Worm (Caenorhabditis elegans) whole organism, midembryonic: Measurements from ENCODE around the gene clec-34.

Experiments
- T22C8.4 ChIP-seq: fragments of 200-800 bp; sonication (Bioruptor generic); IDR thresholded peaks from 2 replicates; pipeline ENCODE4 v1.3.6; 2022; ENCODE audit warnings: missing genetic modification characterization, missing compliant biosample characterization
- cog-1 ChIP-seq: sonication (generic microtip); optimal IDR thresholded peaks from 2 replicates; lab custom pipeline; 2016; ENCODE audit warnings: missing genetic modification characterization, missing compliant biosample characterization
- flt-1 ChIP-seq: fragments of 200-800 bp; sonication (Bioruptor generic); IDR thresholded peaks from 2 replicates; pipeline ENCODE4 v1.3.6; 2022; ENCODE audit warnings: missing genetic modification characterization, missing compliant biosample characterization
- klf-2 ChIP-seq: fragments of 200-800 bp; sonication (Bioruptor generic); conservative IDR thresholded peaks from 2 replicates; pipeline ENCODE4 v1.3.6; 2022; ENCODE audit warnings: missing genetic modification reagents, missing genetic modification characterization, missing compliant biosample characterization
- med-1 ChIP-seq: sonication (generic microtip); optimal IDR thresholded peaks from 2 replicates; lab custom pipeline; 2017; ENCODE audit warnings: missing genetic modification characterization, mild to moderate bottlenecking, missing compliant biosample characterization, antibody characterized with exemption, missing genetic modification reagents; ENCODE audit not compliant: insufficient read depth
- ref-1 ChIP-seq: fragments of 200-800 bp; sonication (Bioruptor generic); conservative IDR thresholded peaks from 2 replicates; pipeline ENCODE4 v1.3.6; 2022; ENCODE audit warnings: missing genetic modification reagents, missing genetic modification characterization, missing compliant biosample characterization
- tab-1 ChIP-seq: fragments of 200-800 bp; sonication (Bioruptor generic); IDR thresholded peaks from 2 replicates; pipeline ENCODE4 v1.3.6; 2022; ENCODE audit warnings: missing genetic modification characterization, missing compliant biosample characterization
- ztf-23 ChIP-seq: fragments of 200-800 bp; sonication (Bioruptor generic); IDR thresholded peaks from 2 replicates; pipeline ENCODE4 v1.3.6; 2022; ENCODE audit warnings: missing genetic modification reagents, missing genetic modification characterization, missing compliant biosample characterization
- ztf-29 ChIP-seq: fragments of 200-800 bp; sonication (Bioruptor generic); IDR thresholded peaks from 2 replicates; pipeline ENCODE4 v1.3.6; 2022; ENCODE audit warnings: missing genetic modification reagents, missing genetic modification characterization, missing compliant biosample characterization

The clec-34 gene

DNA sequence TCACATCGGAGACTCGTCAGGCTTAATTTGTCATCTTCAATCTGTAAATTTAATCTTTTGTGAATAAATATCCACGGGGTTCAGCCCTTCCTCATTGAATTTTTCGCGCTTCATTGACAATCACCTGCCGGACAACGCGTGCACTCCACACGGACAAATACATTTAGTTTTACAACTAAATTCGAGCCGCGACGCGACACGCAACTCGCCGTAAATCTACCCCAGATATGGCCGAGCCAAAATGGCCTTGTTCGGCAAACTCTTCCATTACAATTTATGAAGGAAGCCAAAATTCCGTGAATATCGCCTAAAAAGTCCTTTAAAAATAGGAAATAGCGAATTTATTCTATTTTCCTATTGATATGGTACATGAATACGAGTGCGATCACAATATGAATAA lies 9.2 kb downstream of the clec-34 start:
- TF ChIP-seq tab-1 (GFP tag; lab: Robert Waterston, UW), result no peak
- TF ChIP-seq klf-2 (GFP tag; lab: Robert Waterston, UW), result no peak
- no peak for TF ChIP-seq ztf-23
- TF ChIP-seq T22C8.4 (GFP tag; lab: Robert Waterston, UW), result no peak
- no peak for TF ChIP-seq ztf-29 (GFP tag; lab: Robert Waterston, UW)
- no peak for TF ChIP-seq flt-1 (GFP tag; lab: Robert Waterston, UW)
- TF ChIP-seq ref-1 (GFP tag; lab: Robert Waterston, UW), result no peak
- TF ChIP-seq med-1 (GFP tag; lab: Kevin White, UChicago), result no peak
- no peak for TF ChIP-seq cog-1 (tag; lab: Kevin White, UChicago)

DNA sequence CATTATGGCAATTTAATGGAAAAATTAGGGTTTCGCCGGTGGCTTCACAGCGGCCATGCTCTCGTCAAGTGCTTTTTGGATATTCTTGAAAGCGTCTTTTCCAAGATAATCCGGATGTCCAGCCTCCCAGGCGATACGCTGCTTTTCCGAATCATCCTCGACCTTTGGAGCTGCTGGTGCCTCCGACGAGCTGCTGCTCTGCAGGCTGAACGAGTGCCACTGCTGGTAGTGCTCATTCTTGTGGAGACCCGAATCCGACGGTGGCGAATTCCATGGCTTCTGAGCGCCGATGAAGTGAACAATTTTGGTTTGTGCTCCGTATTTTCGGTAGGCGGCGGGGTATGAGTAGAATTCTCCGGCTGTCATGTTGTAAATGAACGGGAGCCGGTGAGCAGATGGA lies 9.6 kb downstream of the clec-34 start:
- no peak for TF ChIP-seq ztf-29 (GFP tag; lab: Robert Waterston, UW)
- TF ChIP-seq T22C8.4 (GFP tag; lab: Robert Waterston, UW), result no peak
- TF ChIP-seq med-1 (GFP tag; lab: Kevin White, UChicago), result no peak
- no peak for TF ChIP-seq tab-1 (GFP tag; lab: Robert Waterston, UW)
- TF ChIP-seq ztf-23, result no peak
- no peak for TF ChIP-seq cog-1 (tag; lab: Kevin White, UChicago)
- no peak for TF ChIP-seq klf-2 (GFP tag; lab: Robert Waterston, UW)
- TF ChIP-seq ref-1 (GFP tag; lab: Robert Waterston, UW), result no peak
- no peak for TF ChIP-seq flt-1 (GFP tag; lab: Robert Waterston, UW)

DNA sequence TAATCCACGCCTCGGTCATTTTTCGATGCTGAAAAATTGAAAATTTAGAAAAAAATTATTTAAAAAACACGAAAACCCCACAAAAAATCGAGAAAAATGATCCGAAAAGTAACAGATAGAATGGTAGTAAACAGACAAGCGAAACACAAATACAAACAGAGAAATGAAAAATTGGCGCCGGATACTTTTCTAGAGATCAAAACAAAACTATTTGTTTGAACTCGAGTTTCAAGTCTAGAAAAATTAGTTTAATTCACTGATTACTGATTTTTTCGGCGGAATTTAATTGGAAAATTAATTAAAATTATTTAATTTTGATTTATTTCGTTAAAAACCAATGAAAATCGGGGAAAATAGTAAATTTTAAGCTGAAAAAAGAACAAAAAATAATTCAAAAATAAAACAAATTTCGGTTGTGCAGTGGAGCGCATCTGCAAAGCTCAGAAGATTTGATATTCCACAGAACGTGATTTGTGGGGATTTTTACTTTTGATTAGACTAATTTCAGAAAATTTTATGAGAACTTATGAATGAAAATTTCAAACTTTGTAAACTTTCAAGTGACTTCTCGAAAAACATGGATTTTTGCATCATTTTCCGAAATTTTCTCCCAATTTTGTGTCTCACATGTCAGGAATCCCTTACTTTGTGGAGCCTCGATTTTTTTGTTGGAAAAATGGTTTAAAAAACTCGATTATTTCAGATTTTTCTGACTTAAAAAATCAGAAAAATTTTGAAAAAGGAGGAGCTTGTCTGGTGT lies 10.8 kb downstream of the clec-34 start, which contains the start of gene gyg-2:
TSS of gene gyg-2 (minus strand) at position 28 of the 760 bp plus-strand sequence.
- TF ChIP-seq ztf-29 (GFP tag; lab: Robert Waterston, UW) (no peak), med-1 (GFP tag; lab: Kevin White, UChicago) (no peak), tab-1 (GFP tag; lab: Robert Waterston, UW) (no peak)

DNA sequence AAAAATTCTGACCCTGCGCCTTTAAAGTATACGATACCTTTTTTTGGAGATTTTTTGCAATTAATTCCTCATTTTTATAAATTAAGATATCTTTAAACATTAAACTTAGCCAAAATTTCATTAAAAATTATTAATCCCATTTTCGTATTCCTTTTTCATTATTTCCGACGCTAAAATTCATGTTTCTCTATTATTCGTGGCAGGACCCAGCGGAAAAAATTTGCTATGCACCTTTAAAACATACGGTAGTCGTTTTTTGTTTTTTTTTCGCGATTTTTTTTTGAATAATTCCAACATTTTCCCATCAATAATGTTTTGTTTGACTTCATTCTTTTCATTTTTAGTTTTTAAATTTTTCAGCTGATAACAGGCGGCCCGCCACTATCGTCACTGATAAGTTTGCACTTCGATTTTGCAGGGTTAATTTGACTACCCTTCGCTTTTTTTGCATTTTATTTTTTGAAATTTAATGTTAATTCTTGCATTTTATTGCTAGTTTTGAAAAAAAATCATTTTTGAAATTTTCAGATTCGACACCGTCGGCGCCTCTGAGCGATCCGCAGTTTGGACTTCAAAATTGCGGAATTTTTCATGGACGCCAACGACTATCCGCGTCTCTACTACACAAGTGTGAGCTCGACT lies 11.6 kb downstream of the clec-34 start, which contains the start of gene dkf-2:
TSS of gene dkf-2 (plus strand) at position 592 of the 642 bp plus-strand sequence.
- TF ChIP-seq med-1 (GFP tag; lab: Kevin White, UChicago), result no peak
- no peak for TF ChIP-seq flt-1 (GFP tag; lab: Robert Waterston, UW)
- no peak for TF ChIP-seq klf-2 (GFP tag; lab: Robert Waterston, UW)
- no peak for TF ChIP-seq ztf-29 (GFP tag; lab: Robert Waterston, UW)
- TF ChIP-seq cog-1 (tag; lab: Kevin White, UChicago), result no peak
- TF ChIP-seq ref-1 (GFP tag; lab: Robert Waterston, UW), result no peak
- TF ChIP-seq T22C8.4 (GFP tag; lab: Robert Waterston, UW), result no peak
- TF ChIP-seq tab-1 (GFP tag; lab: Robert Waterston, UW), result no peak
- no peak for TF ChIP-seq ztf-23

DNA sequence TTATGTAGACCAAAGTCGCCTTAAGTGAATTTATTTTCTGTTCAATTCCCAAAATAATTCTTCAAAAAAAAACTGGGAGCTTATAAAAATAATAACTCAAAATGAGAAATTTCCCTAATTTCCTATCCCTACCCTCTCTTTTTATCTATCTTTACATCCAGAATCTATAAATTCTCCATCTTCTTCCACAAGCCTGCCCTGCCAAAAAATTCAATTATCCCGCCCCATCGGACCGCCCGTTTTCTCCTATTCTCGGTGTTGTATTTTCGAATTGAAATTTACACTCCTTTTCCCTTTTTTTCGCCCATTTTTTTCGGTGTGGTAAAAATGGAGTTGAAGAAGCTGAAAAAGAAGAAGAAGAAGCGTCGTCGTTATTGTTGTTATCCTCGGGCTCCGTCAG lies 13.9 kb downstream of the clec-34 start:
- TF ChIP-seq med-1 (GFP tag; lab: Kevin White, UChicago) (no peak), ztf-29 (GFP tag; lab: Robert Waterston, UW) (no peak), ref-1 (GFP tag; lab: Robert Waterston, UW) (no peak), tab-1 (GFP tag; lab: Robert Waterston, UW) (no peak)

DNA sequence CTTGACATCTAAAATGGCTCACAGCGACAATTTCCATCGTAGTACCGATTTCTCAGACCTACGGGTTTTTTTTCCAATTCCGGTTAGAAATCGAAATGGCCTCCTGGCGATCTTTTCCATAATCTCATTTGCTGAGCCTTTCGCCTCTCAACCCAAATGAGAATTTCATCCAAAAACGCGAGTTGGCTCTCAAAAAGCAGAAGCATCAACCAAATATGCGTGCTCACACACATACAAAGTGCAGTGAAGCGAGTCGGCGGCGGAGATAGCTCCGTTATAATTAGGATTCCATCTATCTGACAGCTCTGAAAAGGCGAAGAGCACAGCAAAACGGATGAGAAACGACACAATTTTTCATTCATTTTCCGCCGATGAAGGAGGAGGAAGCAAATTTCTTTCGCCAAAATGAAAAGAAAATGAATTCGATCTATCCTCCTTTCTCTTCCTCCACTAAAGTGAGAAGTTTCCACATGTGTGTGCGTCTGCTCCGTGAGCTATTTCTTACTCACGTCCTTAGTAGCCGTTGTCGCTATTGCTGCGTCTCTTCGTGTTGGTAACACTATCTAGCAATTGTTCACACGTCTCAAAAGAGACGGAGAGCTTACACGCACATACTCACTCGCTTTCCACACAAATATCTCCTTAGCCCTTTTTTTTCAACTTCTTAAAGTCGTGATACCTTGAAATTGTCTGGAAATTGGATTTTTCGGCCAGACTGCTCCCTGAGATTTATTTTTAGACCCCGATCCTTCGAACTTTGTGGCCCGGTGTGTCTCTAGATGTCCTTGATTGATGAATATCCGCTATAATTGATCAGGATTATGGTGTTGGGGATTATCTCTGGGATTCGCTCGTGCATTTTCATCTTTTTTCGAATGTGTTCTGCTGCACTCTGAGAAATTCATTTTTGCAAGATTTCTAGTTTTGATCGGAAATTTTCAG lies 16.8 kb downstream of the clec-34 start:
- no peak for TF ChIP-seq tab-1 (GFP tag; lab: Robert Waterston, UW)

DNA sequence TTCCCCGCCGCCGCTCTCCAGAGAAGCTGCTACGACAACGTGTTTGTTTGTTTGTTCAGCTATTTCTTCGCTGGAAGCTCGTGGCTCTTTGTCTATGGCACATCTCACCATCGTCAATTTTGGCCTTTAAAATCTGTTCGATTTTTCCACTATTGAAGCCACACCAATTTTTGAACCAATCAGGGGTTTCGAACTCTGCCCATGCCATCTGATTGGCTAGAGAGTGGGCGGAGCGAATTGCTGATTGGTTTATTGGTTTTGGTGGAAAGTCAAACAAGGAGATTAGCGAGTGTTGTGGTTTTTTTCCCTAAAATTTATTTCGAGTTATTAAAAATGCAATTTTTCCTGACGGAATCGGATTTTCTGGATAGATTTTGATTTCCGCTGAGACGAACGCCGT lies 20.6 kb downstream of the clec-34 start:
- TF ChIP-seq ztf-23, result no peak
- no peak for TF ChIP-seq med-1 (GFP tag; lab: Kevin White, UChicago)
- no peak for TF ChIP-seq tab-1 (GFP tag; lab: Robert Waterston, UW)

DNA sequence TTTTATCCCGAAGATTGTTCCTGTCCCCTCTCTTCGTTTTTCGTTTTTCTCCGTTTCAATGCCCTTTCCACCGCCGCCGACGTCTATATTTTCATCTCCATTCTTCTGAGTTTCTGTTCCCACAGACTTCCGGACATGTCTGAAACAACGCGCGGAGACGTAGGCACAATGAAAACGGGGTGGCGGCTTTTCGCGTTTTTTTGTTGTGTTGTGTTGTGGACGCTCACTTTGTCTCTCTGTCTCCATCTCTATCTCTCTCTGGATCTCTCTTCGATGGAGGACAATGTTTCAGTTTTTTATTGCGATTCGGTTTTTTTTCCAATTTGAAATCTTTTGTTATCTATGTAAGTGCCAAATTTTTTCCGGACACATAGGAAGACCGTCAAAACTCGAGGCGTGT lies 24.4 kb downstream of the clec-34 start:
- TF ChIP-seq cog-1 (tag; lab: Kevin White, UChicago) (no peak), tab-1 (GFP tag; lab: Robert Waterston, UW) (no peak), ztf-23 (no peak), T22C8.4 (GFP tag; lab: Robert Waterston, UW) (no peak)

DNA sequence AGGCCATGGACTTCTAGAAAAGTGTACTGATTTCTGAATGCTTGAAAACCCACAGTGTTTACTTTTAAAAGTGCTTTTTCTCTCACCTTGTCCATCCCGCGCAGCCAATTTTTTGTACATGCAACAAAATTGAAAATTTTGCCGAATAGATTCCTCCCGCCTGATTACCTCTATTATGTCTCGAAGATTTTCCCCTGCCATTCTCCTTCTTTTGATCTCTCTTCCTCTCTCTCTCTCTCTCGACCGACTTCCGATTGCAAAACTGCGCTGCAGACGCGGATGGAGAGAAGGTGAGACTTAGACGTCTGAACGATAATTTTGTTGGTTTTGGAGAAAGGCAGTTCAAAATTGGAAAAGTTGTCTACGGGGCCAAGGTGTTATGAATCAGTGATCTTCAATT lies 38.9 kb downstream of the clec-34 start:
- TF ChIP-seq ztf-29 (GFP tag; lab: Robert Waterston, UW), result no peak
- TF ChIP-seq med-1 (GFP tag; lab: Kevin White, UChicago), result no peak
- TF ChIP-seq flt-1 (GFP tag; lab: Robert Waterston, UW), result no peak
- TF ChIP-seq klf-2 (GFP tag; lab: Robert Waterston, UW), result no peak
- no peak for TF ChIP-seq T22C8.4 (GFP tag; lab: Robert Waterston, UW)
- no peak for TF ChIP-seq ref-1 (GFP tag; lab: Robert Waterston, UW)
- no peak for TF ChIP-seq tab-1 (GFP tag; lab: Robert Waterston, UW)
- TF ChIP-seq cog-1 (tag; lab: Kevin White, UChicago), result no peak
- no peak for TF ChIP-seq ztf-23
